Worm (Caenorhabditis elegans) whole organism, young adult: ENCODE results near the gene H23L24.4.

Source experiments
- B0019.2 ChIP-seq: fragments of 200-800 bp; sonication (Bioruptor generic); conservative IDR thresholded peaks from 2 replicates; pipeline ENCODE4 v1.3.6; 2022; ENCODE audit warnings: missing genetic modification reagents, missing genetic modification characterization, missing compliant biosample characterization
- B0336.3 ChIP-seq: fragments of 200-800 bp; sonication (Bioruptor generic); IDR thresholded peaks from 2 replicates; pipeline ENCODE4 v1.3.6; 2022; ENCODE audit warnings: missing genetic modification characterization, missing compliant biosample characterization
- C06A6.2 ChIP-seq: fragments of 200-800 bp; sonication (Bioruptor generic); conservative IDR thresholded peaks from 2 replicates; pipeline ENCODE4 v1.3.6; 2022; ENCODE audit warnings: missing genetic modification characterization, missing compliant biosample characterization
- C17E4.6 ChIP-seq: fragments of 200-800 bp; sonication (Bioruptor generic); IDR thresholded peaks from 2 replicates; pipeline ENCODE4 v1.3.6; 2022; ENCODE audit warnings: missing genetic modification reagents, missing genetic modification characterization, missing compliant biosample characterization
- F10E7.11 ChIP-seq: sonication (generic microtip); optimal IDR thresholded peaks from 2 replicates; lab custom pipeline; 2017; ENCODE audit warnings: mild to moderate bottlenecking, missing genetic modification characterization, moderate library complexity, missing compliant biosample characterization
- F57C9.4 ChIP-seq: sonication (generic microtip); optimal IDR thresholded peaks from 2 replicates; lab custom pipeline; 2017; ENCODE audit warnings: mild to moderate bottlenecking, missing genetic modification characterization, missing compliant biosample characterization
- T26A5.8 ChIP-seq: sonication (generic microtip); optimal IDR thresholded peaks from 2 replicates; lab custom pipeline; 2016; ENCODE audit warnings: missing genetic modification characterization, missing compliant biosample characterization
- Y79H2A.3 ChIP-seq: fragments of 200-800 bp; sonication (Bioruptor generic); conservative IDR thresholded peaks from 2 replicates; pipeline ENCODE4 v1.3.6; 2022; ENCODE audit warnings: missing genetic modification reagents, missing genetic modification characterization, missing compliant biosample characterization
- attf-3 ChIP-seq: fragments of 200-800 bp; sonication (Bioruptor generic); conservative IDR thresholded peaks from 2 replicates; pipeline ENCODE4 v1.3.6; 2022; ENCODE audit warnings: missing genetic modification reagents, missing genetic modification characterization, missing compliant biosample characterization
- bed-2 ChIP-seq: fragments of 200-800 bp; sonication (Bioruptor generic); IDR thresholded peaks from 2 replicates; pipeline ENCODE4 v1.3.6; 2022; ENCODE audit warnings: missing genetic modification reagents, missing genetic modification characterization, missing compliant biosample characterization
- cebp-2 ChIP-seq: fragments of 200-800 bp; sonication (Bioruptor generic); IDR thresholded peaks from 2 replicates; pipeline ENCODE4 v1.3.6; 2022; ENCODE audit warnings: missing genetic modification characterization, missing compliant biosample characterization
- ceh-58 ChIP-seq: fragments of 200-800 bp; sonication (Bioruptor generic); IDR thresholded peaks from 2 replicates; pipeline ENCODE4 v1.3.6; 2022; ENCODE audit warnings: missing genetic modification characterization, missing compliant biosample characterization
- ceh-91 ChIP-seq: fragments of 200-800 bp; sonication (Bioruptor generic); IDR thresholded peaks from 2 replicates; pipeline ENCODE4 v1.3.6; 2022; ENCODE audit warnings: missing genetic modification reagents, missing genetic modification characterization, missing compliant biosample characterization
- dpff-1 ChIP-seq: sonication (generic microtip); optimal IDR thresholded peaks from 2 replicates; lab custom pipeline; 2017; ENCODE audit warnings: mild to moderate bottlenecking, missing genetic modification characterization, missing compliant biosample characterization
- egrh-3 ChIP-seq: fragments of 200-800 bp; sonication (Bioruptor generic); IDR thresholded peaks from 2 replicates; pipeline ENCODE4 v1.3.6; 2022; ENCODE audit warnings: missing genetic modification reagents, missing genetic modification characterization, missing compliant biosample characterization
- ets-4 ChIP-seq: fragments of 200-800 bp; sonication (Bioruptor generic); optimal IDR thresholded peaks from 2 replicates; lab custom pipeline; 2018; ENCODE audit warnings: mild to moderate bottlenecking, missing genetic modification characterization, missing compliant biosample characterization
- him-1 ChIP-seq: sonication (generic microtip); optimal IDR thresholded peaks from 2 replicates; lab custom pipeline; 2016; ENCODE audit warnings: missing genotype, missing genetic modification reagents, missing genetic modification characterization, missing compliant biosample characterization
- hlh-12 ChIP-seq: sonication (generic microtip); optimal IDR thresholded peaks from 2 replicates; lab custom pipeline; 2016; ENCODE audit warnings: missing genetic modification characterization, missing compliant biosample characterization
- hlh-26 ChIP-seq: fragments of 200-800 bp; sonication (Bioruptor generic); conservative IDR thresholded peaks from 2 replicates; pipeline ENCODE4 v1.3.6; 2022; ENCODE audit warnings: missing genetic modification reagents, missing genetic modification characterization, missing compliant biosample characterization
- hsf-1 ChIP-seq: fragments of 200-800 bp; sonication (Bioruptor generic); IDR thresholded peaks from 2 replicates; pipeline ENCODE4 v1.3.6; 2022; ENCODE audit warnings: missing genetic modification reagents, missing genetic modification characterization, missing compliant biosample characterization
- lin-26 ChIP-seq: fragments of 200-800 bp; sonication (Bioruptor generic); IDR thresholded peaks from 2 replicates; pipeline ENCODE4 v1.3.6; 2022; ENCODE audit warnings: missing genetic modification reagents, missing genetic modification characterization, missing compliant biosample characterization
- lin-35 ChIP-seq, 3 experiments: fragments of 150-350 bp in 2 of 3; sonication (generic microtip) in 1 of 3; optimal IDR thresholded peaks; 2 replicates each; lab custom pipeline; 2014 to 2018; ENCODE audit warnings: missing biosample characterization in 3 of 3, missing genetic modification characterization in 3 of 3, missing genetic modification reagents in 3 of 3
- madf-6 ChIP-seq: fragments of 200-800 bp; sonication (Bioruptor generic); IDR thresholded peaks from 2 replicates; pipeline ENCODE4 v1.3.6; 2022; ENCODE audit warnings: missing genetic modification reagents, missing genetic modification characterization, missing compliant biosample characterization
- mxl-1 ChIP-seq: sonication (generic microtip); optimal IDR thresholded peaks from 2 replicates; lab custom pipeline; 2016; ENCODE audit warnings: missing genetic modification characterization, missing compliant biosample characterization
- nfya-2 ChIP-seq: fragments of 200-800 bp; sonication (Bioruptor generic); IDR thresholded peaks from 2 replicates; pipeline ENCODE4 v1.3.6; 2022; ENCODE audit warnings: missing genetic modification reagents, missing genetic modification characterization, missing compliant biosample characterization
- nfyb-1 ChIP-seq: fragments of 200-800 bp; sonication (Bioruptor generic); IDR thresholded peaks from 2 replicates; pipeline ENCODE4 v1.3.6; 2022; ENCODE audit warnings: missing genetic modification reagents, missing genetic modification characterization, missing compliant biosample characterization
- nhr-80 ChIP-seq: sonication (generic microtip); optimal IDR thresholded peaks from 2 replicates; lab custom pipeline; 2016; ENCODE audit warnings: missing genetic modification characterization, missing compliant biosample characterization
- sea-2 ChIP-seq: fragments of 200-800 bp; sonication (Bioruptor generic); IDR thresholded peaks from 2 replicates; pipeline ENCODE4 v1.3.6; 2022; ENCODE audit warnings: missing genetic modification characterization, missing compliant biosample characterization
- snpc-1.1 ChIP-seq: sonication (generic microtip); optimal IDR thresholded peaks from 2 replicates; lab custom pipeline; 2017; ENCODE audit warnings: missing genetic modification characterization, mild to moderate bottlenecking, missing compliant biosample characterization, antibody characterized with exemption, moderate library complexity, missing genotype, missing genetic modification reagents; ENCODE audit not compliant: insufficient read depth
- snpc-3.4 ChIP-seq: sonication (generic microtip); optimal IDR thresholded peaks from 2 replicates; lab custom pipeline; 2017; ENCODE audit warnings: missing genetic modification characterization, mild to moderate bottlenecking, missing compliant biosample characterization, antibody characterized with exemption, moderate library complexity, missing genotype, missing genetic modification reagents
- zim-3 ChIP-seq: sonication (generic microtip); optimal IDR thresholded peaks from 2 replicates; lab custom pipeline; 2017; ENCODE audit warnings: mild to moderate bottlenecking, missing genetic modification characterization, moderate library complexity, missing compliant biosample characterization
- ztf-25 ChIP-seq: fragments of 200-800 bp; sonication (Bioruptor generic); IDR thresholded peaks from 2 replicates; pipeline ENCODE4 v1.3.6; 2022; ENCODE audit warnings: missing genetic modification reagents, missing genetic modification characterization, missing compliant biosample characterization
- ztf-3 ChIP-seq: fragments of 200-800 bp; sonication (Bioruptor generic); optimal IDR thresholded peaks from 2 replicates; lab custom pipeline; 2018; ENCODE audit warnings: mild to moderate bottlenecking, missing genetic modification characterization, missing compliant biosample characterization

The H23L24.4 gene

DNA sequence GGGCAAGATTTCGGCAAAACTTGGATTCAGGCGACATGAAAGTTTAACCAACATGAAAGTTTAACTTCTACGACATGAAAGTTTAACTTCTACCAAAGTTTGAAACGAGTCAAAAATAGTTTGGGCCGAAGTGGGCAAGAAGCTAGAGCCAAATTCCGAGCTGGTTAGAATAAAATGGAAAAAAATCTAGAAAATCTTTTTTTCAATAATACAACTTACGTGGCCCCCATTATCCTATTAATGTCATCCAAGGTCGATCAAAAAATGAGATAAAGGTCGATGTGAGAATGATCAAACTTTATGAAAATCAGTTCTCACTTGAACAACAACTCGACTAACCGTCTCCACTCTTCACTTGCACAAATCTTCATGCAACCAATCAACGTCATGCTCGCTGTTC, 28.1 kb downstream of the H23L24.4 start, which contains the start of gene F08B4.8:
Gene F08B4.8 (plus strand): TSS at position 301 of the 400 bp plus-strand sequence.
- TF ChIP-seq nhr-80 (tag; lab: Kevin White, UChicago): no peak
- no peak for TF ChIP-seq him-1 (tag; lab: Kevin White, UChicago)
- no peak for TF ChIP-seq nfya-2 (GFP tag; lab: Robert Waterston, UW)
- TF ChIP-seq ceh-58 (GFP tag; lab: Robert Waterston, UW): no peak
- TF ChIP-seq egrh-3 (GFP tag; lab: Robert Waterston, UW): no peak
- no peak for TF ChIP-seq hlh-26 (GFP tag; lab: Robert Waterston, UW)
- no peak for TF ChIP-seq B0019.2
- TF ChIP-seq hsf-1 (GFP tag; lab: Robert Waterston, UW): no peak
- no peak for TF ChIP-seq hlh-12 (tag; lab: Kevin White, UChicago)
- TF ChIP-seq ceh-91: no peak
- no peak for TF ChIP-seq ztf-3 (GFP tag; lab: Kevin White, UChicago)
- TF ChIP-seq Y79H2A.3 (GFP tag; lab: Robert Waterston, UW): no peak
- TF ChIP-seq sea-2 (GFP tag; lab: Robert Waterston, UW): no peak
- TF ChIP-seq zim-3 (tag; lab: Kevin White, UChicago): no peak
- TF ChIP-seq ztf-25 (GFP tag; lab: Robert Waterston, UW): no peak
- TF ChIP-seq F10E7.11 (tag; lab: Kevin White, UChicago): no peak
- TF ChIP-seq bed-2 (GFP tag; lab: Robert Waterston, UW): no peak
- TF ChIP-seq T26A5.8 (tag; lab: Kevin White, UChicago): no peak

DNA sequence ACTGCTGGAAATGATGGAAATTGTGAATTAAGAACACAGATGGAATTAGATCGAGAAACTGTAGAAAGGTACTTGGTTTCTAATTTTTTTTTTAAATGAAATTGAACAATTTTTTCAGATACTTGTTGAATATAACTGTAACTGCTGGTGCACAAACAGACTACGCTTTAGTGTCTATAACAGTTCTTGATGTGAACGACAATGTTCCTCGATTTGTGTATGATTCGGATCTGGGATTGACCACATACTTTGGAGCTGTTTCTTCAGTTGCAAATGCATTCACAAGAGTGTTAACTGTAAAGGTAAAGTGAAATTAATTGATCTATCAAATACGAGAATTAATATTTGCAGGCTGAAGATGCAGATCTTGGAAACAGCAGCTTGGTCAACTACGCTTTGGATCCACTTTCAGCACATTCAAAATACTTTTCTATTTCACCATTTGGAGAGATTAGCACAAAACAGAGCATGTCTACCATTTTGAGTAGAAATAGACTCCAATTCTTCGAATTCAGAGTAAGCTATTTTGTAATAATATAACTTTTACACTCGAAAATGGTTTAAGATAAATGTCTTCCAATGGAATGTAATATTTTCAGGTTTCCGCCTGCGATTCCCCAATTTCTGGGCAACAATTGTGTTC, 31.6 kb downstream of the H23L24.4 start:
- TF ChIP-seq lin-26 (GFP tag; lab: Robert Waterston, UW) (no peak), ets-4 (GFP tag; lab: Kevin White, UChicago) (no peak), F57C9.4 (tag; lab: Kevin White, UChicago) (no peak), madf-6 (GFP tag; lab: Robert Waterston, UW) (no peak), cebp-2 (no peak), dpff-1 (no peak), C17E4.6 (GFP tag; lab: Robert Waterston, UW) (no peak), snpc-1.1 (no peak)

DNA sequence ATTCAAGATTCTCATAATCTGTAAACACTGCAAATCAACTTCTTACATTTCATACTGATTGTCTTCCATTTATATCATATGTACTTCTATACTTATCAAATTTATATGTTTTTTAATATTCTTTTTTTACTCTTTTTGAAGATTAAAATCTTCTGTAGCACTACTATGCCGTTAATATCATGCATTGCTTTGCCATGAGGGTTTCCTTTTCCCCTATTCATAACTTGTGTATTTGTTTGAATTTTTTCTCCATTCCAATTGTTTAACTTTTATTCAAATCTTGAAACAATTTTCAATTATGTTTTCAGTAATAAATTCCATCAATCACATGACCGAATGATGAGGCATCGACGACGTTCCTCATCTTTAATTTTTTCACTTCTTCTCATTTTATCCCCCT, 36.8 kb downstream of the H23L24.4 start, which contains the start of gene cdh-5:
Gene cdh-5 (plus strand): TSS at position 301 of the 400 bp plus-strand sequence.
- no peak for TF ChIP-seq mxl-1 (tag; lab: Kevin White, UChicago)
- TF ChIP-seq nfya-2 (GFP tag; lab: Robert Waterston, UW): no peak
- no peak for TF ChIP-seq nfyb-1 (GFP tag; lab: Robert Waterston, UW)
- TF ChIP-seq C06A6.2 (GFP tag; lab: Robert Waterston, UW): no peak
- TF ChIP-seq him-1 (tag; lab: Kevin White, UChicago): no peak
- no peak for TF ChIP-seq lin-35 (GFP tag; optimal IDR thresholded peaks at IDR 0.05; lab: Kevin White, UChicago)
- no peak for TF ChIP-seq B0336.3

DNA sequence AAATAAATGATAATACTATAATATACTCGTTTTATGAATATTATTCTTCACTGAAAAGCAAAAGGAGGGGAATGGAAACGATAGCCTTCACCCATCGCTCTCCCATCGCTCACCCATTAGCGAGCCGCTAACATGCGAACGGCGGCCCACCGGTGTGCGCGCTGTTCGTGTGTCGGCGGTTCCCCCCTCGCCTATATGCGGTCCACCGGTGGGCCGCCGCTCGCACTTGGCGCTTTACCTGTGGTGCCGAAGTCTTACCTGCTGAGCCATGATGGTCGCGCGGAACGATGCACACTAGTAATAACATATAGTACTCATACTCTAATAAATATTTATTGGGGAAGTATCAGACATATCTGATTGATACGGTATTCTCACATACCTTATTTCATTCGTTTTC, 38.2 kb downstream of the H23L24.4 start:
- TF ChIP-seq egrh-3 (GFP tag; lab: Robert Waterston, UW): peak; percentile 63; the same call in 1 of the 2 replicates
- TF ChIP-seq, all 124 proteins: peak for 1; not testable (repeated sequence) for 123

DNA sequence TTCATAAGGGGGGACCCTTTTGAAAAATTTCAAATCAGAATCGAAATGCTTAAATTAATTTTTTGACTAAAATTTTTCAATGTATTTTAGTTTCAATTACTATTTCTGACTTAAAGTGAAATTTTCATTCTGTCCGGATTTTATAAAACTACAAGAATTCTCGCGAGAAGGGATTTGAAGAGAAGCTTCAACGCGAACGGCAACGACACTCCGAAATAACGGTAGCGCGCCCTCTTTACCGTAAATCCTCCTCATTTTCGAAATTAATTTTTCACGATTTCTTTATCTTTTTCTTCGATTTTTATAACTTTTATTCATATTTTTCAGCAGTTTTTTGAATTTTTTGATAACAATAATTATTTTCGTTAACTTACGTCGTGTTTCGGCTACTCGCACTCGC, 39.6 kb downstream of the H23L24.4 start:
- TF ChIP-seq attf-3: peak; percentile 94
- TF ChIP-seq snpc-3.4 (tag; lab: Kevin White, UChicago): no peak
- no peak for TF ChIP-seq B0336.3
- TF ChIP-seq, all 124 proteins: peak for 1
